Fruit fly (Drosophila melanogaster): Measurements from ENCODE around the gene Acsx1R.

DNA sequence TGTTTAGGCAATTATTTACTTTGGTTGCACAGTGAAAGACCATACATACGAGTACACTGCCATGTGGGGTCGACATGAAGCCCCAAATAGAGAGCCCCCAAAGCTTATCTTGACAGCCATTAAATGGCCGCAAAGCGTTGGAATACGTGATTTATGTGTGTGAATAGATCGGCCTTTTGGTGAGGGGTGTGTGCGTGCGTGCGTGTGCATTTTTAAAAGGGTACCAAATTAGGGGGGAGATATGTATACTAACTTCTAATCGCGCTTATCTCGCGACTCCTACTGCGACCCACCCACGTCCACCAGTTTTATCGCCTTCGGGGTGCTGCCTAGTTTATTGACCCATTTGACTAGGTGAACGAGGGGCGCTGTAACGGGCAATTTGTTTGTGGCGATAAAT lies 34.2 kb downstream of the Acsx1R start:
- TF ChIP-seq CG8478 (optimal IDR thresholded peaks at IDR 0.05) (no peak), CTCF (optimal IDR thresholded peaks at IDR 0.05) (no peak)
